Worm (Caenorhabditis elegans) whole organism, L4/young adult: ENCODE data around the gene ace-1.

ENCODE experiments used
- W03F9.2 ChIP-seq: fragments of 150-350 bp; optimal IDR thresholded peaks from 2 replicates; lab custom pipeline; 2014; ENCODE audit warnings: missing biosample characterization, missing genetic modification characterization
- dao-5 ChIP-seq: sonication (generic microtip); optimal IDR thresholded peaks from 2 replicates; lab custom pipeline; 2016; ENCODE audit warnings: missing genotype, missing genetic modification characterization, moderate library complexity, missing compliant biosample characterization
- him-1 ChIP-seq: sonication (generic microtip); optimal IDR thresholded peaks from 2 replicates; lab custom pipeline; 2016; ENCODE audit warnings: missing genotype, missing genetic modification reagents, missing genetic modification characterization, missing compliant biosample characterization

DNA sequence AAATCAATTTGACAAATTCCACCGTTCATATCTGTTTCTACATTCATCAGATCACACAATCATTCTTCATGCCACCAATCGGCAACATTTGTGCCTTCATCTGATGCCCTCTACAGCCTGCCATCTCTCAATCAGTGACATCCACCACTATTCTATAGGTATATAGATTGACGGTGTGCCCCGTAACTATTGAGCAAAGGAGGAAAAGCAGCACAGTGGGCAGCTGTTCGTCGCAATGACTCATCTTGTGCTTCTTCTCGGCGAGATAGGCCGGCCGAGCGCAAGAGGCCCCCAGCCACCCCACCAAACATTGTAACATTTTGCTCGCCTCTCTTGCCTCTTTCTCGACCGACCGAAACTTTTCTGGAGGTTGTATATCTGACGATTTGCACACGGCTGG lies 25.0 kb downstream of the ace-1 start:
- TF ChIP-seq him-1 (no peak), dao-5 (tag; lab: Kevin White, UChicago) (no peak), W03F9.2 (tag; lab: Kevin White, UChicago) (no peak)
